Worm (Caenorhabditis elegans) whole organism, L4 larva: ENCODE results near the gene F11A5.13.

Experiments
- D1046.2 ChIP-seq: fragments of 200-800 bp; sonication (Bioruptor generic); IDR thresholded peaks from 2 replicates; pipeline ENCODE4 v1.3.6; 2022; ENCODE audit warnings: missing genetic modification characterization, missing compliant biosample characterization
- Y105C5A.15 ChIP-seq: fragments of 200-800 bp; sonication (Bioruptor generic); IDR thresholded peaks from 2 replicates; pipeline ENCODE4 v1.3.6; 2022; ENCODE audit warnings: missing genetic modification characterization, missing compliant biosample characterization
- aha-1 ChIP-seq: fragments of 150-350 bp; peaks from one replicate; lab custom pipeline; 2014; ENCODE audit warnings: missing biosample characterization, missing genetic modification characterization
- daf-12 ChIP-seq: fragments of 150-350 bp; optimal IDR thresholded peaks from 2 replicates; lab custom pipeline; 2014; ENCODE audit warnings: missing biosample characterization, missing genetic modification reagents, missing genetic modification characterization
- daf-19 ChIP-seq: fragments of 200-800 bp; sonication (Bioruptor generic); conservative IDR thresholded peaks from 2 replicates; pipeline ENCODE4 v1.3.6; 2022; ENCODE audit warnings: missing genetic modification characterization, missing compliant biosample characterization
- daf-8 ChIP-seq: fragments of 200-800 bp; sonication (Bioruptor generic); IDR thresholded peaks from 2 replicates; pipeline ENCODE4 v1.3.6; 2022; ENCODE audit warnings: missing genetic modification characterization, missing compliant biosample characterization
- dmd-6 ChIP-seq: fragments of 200-800 bp; sonication (Bioruptor generic); IDR thresholded peaks from 2 replicates; pipeline ENCODE4 v1.3.6; 2022; ENCODE audit warnings: missing genetic modification reagents, missing genetic modification characterization, missing compliant biosample characterization
- dmd-8 ChIP-seq: fragments of 200-800 bp; sonication (Bioruptor generic); IDR thresholded peaks from 2 replicates; pipeline ENCODE4 v1.3.6; 2022; ENCODE audit warnings: missing genetic modification characterization, missing compliant biosample characterization
- dpl-1 ChIP-seq: fragments of 150-350 bp; optimal IDR thresholded peaks from 2 replicates; lab custom pipeline; 2014; ENCODE audit warnings: missing biosample characterization, missing genetic modification reagents, missing genetic modification characterization
- duxl-1 ChIP-seq: sonication (generic microtip); optimal IDR thresholded peaks from 2 replicates; lab custom pipeline; 2016; ENCODE audit warnings: mild to moderate bottlenecking, missing genetic modification characterization, moderate library complexity, missing compliant biosample characterization; ENCODE audit not compliant: poor library complexity
- egl-27 ChIP-seq: sonication (generic microtip); optimal IDR thresholded peaks from 3 replicates; lab custom pipeline; 2017; ENCODE audit warnings: missing biosample characterization, missing genetic modification reagents, missing genetic modification characterization
- gei-8 ChIP-seq: fragments of 200-800 bp; sonication (Bioruptor generic); optimal IDR thresholded peaks from 2 replicates; lab custom pipeline; 2018; ENCODE audit warnings: mild to moderate bottlenecking, missing genetic modification characterization, missing compliant biosample characterization
- hlh-11 ChIP-seq: fragments of 200-800 bp; sonication (Bioruptor generic); optimal IDR thresholded peaks from 2 replicates; lab custom pipeline; 2018; ENCODE audit warnings: mild to moderate bottlenecking, missing genetic modification characterization, missing compliant biosample characterization
- hlh-30 ChIP-seq: sonication (generic microtip); optimal IDR thresholded peaks from 2 replicates; lab custom pipeline; 2017; ENCODE audit warnings: antibody characterized with exemption, mild to moderate bottlenecking, missing genetic modification characterization, missing compliant biosample characterization; ENCODE audit not compliant: insufficient read depth
- lir-3 ChIP-seq: sonication (generic microtip); optimal IDR thresholded peaks from 2 replicates; lab custom pipeline; 2016; ENCODE audit warnings: mild to moderate bottlenecking, missing genetic modification characterization, missing compliant biosample characterization
- madf-5 ChIP-seq, 2 experiments: fragments of 200-800 bp; sonication (Bioruptor generic); IDR thresholded peaks; 2 replicates each; pipeline ENCODE4 v1.3.6; 2022; ENCODE audit warnings: missing compliant biosample characterization in 2 of 2, missing genetic modification characterization in 2 of 2
- mdl-1 ChIP-seq, 2 experiments: fragments of 150-350 bp in 1 of 2; sonication (generic microtip) in 1 of 2; optimal IDR thresholded peaks; 2 replicates each; lab custom pipeline; 2014 to 2017; ENCODE audit warnings: missing biosample characterization in 2 of 2, missing genetic modification characterization in 2 of 2
- mes-2 ChIP-seq: sonication (generic microtip); optimal IDR thresholded peaks from 2 replicates; lab custom pipeline; 2016; ENCODE audit warnings: missing genotype, mild to moderate bottlenecking, missing genetic modification characterization, missing compliant biosample characterization; ENCODE audit not compliant: poor library complexity, severe bottlenecking
- mxl-2 ChIP-seq: fragments of 200-800 bp; sonication (Bioruptor generic); conservative IDR thresholded peaks from 2 replicates; pipeline ENCODE4 v1.3.6; 2022; ENCODE audit warnings: missing genetic modification reagents, missing genetic modification characterization, missing compliant biosample characterization
- nhr-102 ChIP-seq: sonication (generic microtip); optimal IDR thresholded peaks from 2 replicates; lab custom pipeline; 2016; ENCODE audit warnings: mild to moderate bottlenecking, missing genetic modification characterization, moderate library complexity, missing compliant biosample characterization
- nhr-111 ChIP-seq: fragments of 200-800 bp; sonication (Bioruptor generic); optimal IDR thresholded peaks from 2 replicates; lab custom pipeline; 2018; ENCODE audit warnings: mild to moderate bottlenecking, missing genetic modification characterization, missing compliant biosample characterization
- nhr-25 ChIP-seq: sonication (generic microtip); optimal IDR thresholded peaks from 2 replicates; lab custom pipeline; 2017; ENCODE audit warnings: missing genetic modification characterization, mild to moderate bottlenecking, missing compliant biosample characterization, antibody characterized with exemption, moderate library complexity, borderline replicate concordance; ENCODE audit not compliant: insufficient read depth
- nhr-28 ChIP-seq: fragments of 150-350 bp; optimal IDR thresholded peaks from 2 replicates; lab custom pipeline; 2014; ENCODE audit warnings: missing biosample characterization, missing genetic modification characterization
- nhr-48 ChIP-seq: sonication (generic microtip); optimal IDR thresholded peaks from 2 replicates; lab custom pipeline; 2016; ENCODE audit warnings: mild to moderate bottlenecking, missing genetic modification characterization, missing compliant biosample characterization
- pha-4 ChIP-seq, 2 experiments: fragments of 150-350 bp in 1 of 2; fragments of 200-800 bp in 1 of 2; sonication (Bioruptor generic) in 1 of 2; IDR thresholded peaks in 1 of 2; optimal IDR thresholded peaks in 1 of 2; 2 replicates each; pipeline versions ENCODE4 v1.3.6 to Lab custom; 2014 to 2022; ENCODE audit warnings: missing genetic modification characterization in 2 of 2, missing genetic modification reagents in 2 of 2, missing biosample characterization in 1 of 2, missing compliant biosample characterization in 1 of 2
- php-3 ChIP-seq: fragments of 200-800 bp; sonication (Bioruptor generic); IDR thresholded peaks from 2 replicates; pipeline ENCODE4 v1.3.6; 2022; ENCODE audit warnings: missing genetic modification reagents, missing genetic modification characterization, missing compliant biosample characterization
- set-16 ChIP-seq: fragments of 200-800 bp; sonication (Bioruptor generic); IDR thresholded peaks from 2 replicates; pipeline ENCODE4 v1.3.6; 2022; ENCODE audit warnings: missing genetic modification reagents, missing genetic modification characterization, missing compliant biosample characterization
- snpc-1.2 ChIP-seq: fragments of 200-800 bp; sonication (Bioruptor generic); IDR thresholded peaks from 2 replicates; pipeline ENCODE4 v1.3.6; 2022; ENCODE audit warnings: missing genetic modification reagents, missing genetic modification characterization, missing compliant biosample characterization
- spr-3 ChIP-seq: fragments of 200-800 bp; sonication (Bioruptor generic); optimal IDR thresholded peaks from 2 replicates; lab custom pipeline; 2018; ENCODE audit warnings: mild to moderate bottlenecking, missing genetic modification characterization, missing compliant biosample characterization
- tra-1 ChIP-seq: fragments of 200-800 bp; sonication (Bioruptor generic); IDR thresholded peaks from 2 replicates; pipeline ENCODE4 v1.3.6; 2022; ENCODE audit warnings: missing genetic modification reagents, missing genetic modification characterization, missing compliant biosample characterization
- unc-62 ChIP-seq, 3 experiments: fragments of 150-350 bp in 1 of 3; sonication (generic microtip); optimal IDR thresholded peaks in 2 of 3; peaks in 1 of 3; 1 replicate in 1 of 3; 2 replicates in 2 of 3; lab custom pipeline; 2014 to 2017; ENCODE audit warnings: missing biosample characterization in 3 of 3, missing genetic modification characterization in 3 of 3, missing genetic modification reagents in 3 of 3, missing genotype in 1 of 3
- zfp-2 ChIP-seq: sonication (generic microtip); optimal IDR thresholded peaks from 2 replicates; lab custom pipeline; 2016; ENCODE audit warnings: mild to moderate bottlenecking, missing genetic modification characterization, missing compliant biosample characterization
- zfp-3 ChIP-seq: fragments of 200-800 bp; sonication (Bioruptor generic); conservative IDR thresholded peaks from 2 replicates; pipeline ENCODE4 v1.3.6; 2022; ENCODE audit warnings: missing genetic modification reagents, missing genetic modification characterization, missing compliant biosample characterization
- ztf-11 ChIP-seq: fragments of 150-350 bp; optimal IDR thresholded peaks from 2 replicates; lab custom pipeline; 2014; ENCODE audit warnings: missing biosample characterization, missing genetic modification characterization

The F11A5.13 gene

DNA sequence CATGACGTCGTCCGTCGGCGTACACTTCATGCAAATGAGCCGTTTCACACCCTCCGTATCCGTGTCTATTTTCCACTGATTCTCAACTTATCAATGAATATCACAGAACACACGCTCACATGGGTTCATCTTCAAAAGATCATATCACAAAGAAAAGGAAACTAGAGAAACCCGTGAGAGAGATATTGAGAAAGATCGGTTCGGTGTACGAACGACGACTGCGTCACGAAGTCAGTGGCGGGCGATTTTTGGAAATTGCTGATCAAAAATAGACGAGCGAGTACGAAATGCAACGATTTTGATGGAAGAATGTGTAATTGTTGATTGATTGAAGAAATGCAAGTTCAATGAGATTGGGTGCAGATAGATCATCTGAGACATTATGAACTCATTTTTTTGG, 13.2 kb downstream of the F11A5.13 start:
- peak in 1 of 2 experiments; percentile 63 for TF ChIP-seq mdl-1 (tag; optimal IDR thresholded peaks at IDR 0.05; lab: Kevin White, UChicago)
- TF ChIP-seq madf-5 (GFP tag; IDR thresholded peaks at IDR 0.05; lab: Robert Waterston, UW), result no peak
- TF ChIP-seq hlh-11, result peak; percentile 65
- peak; percentile 70 for TF ChIP-seq nhr-28
- TF ChIP-seq tra-1, result 0 out of 2 replicates have a peak, but pooled peaks have one; percentile 29
- no peak for TF ChIP-seq duxl-1 (tag; lab: Kevin White, UChicago)
- TF ChIP-seq dmd-6, result peak; percentile 90
- no peak for TF ChIP-seq daf-19 (GFP tag; lab: Robert Waterston, UW)
- TF ChIP-seq nhr-25, result no peak
- TF ChIP-seq mes-2 (tag; lab: Kevin White, UChicago), result no peak
- peak; percentile 41 for TF ChIP-seq hlh-30
- no peak for TF ChIP-seq pha-4 (GFP tag; IDR thresholded peaks at IDR 0.05; lab: Robert Waterston, UW)
- no peak for TF ChIP-seq pha-4 (tag; optimal IDR thresholded peaks at IDR 0.05; lab: Kevin White, UChicago)
- TF ChIP-seq zfp-2 (tag; lab: Kevin White, UChicago), result no peak
- TF ChIP-seq unc-62 (GFP tag; optimal IDR thresholded peaks at IDR 0.05 in 1 of 2; lab: Kevin White, UChicago), result peak in 1 of 2 experiments; percentile 82
- no peak for TF ChIP-seq unc-62 (tag; optimal IDR thresholded peaks at IDR 0.05; lab: Kevin White, UChicago)
- TF ChIP-seq gei-8, result no peak
- peak; percentile 89 for TF ChIP-seq nhr-48 (tag; lab: Kevin White, UChicago)
- TF ChIP-seq Y105C5A.15, result no peak

DNA sequence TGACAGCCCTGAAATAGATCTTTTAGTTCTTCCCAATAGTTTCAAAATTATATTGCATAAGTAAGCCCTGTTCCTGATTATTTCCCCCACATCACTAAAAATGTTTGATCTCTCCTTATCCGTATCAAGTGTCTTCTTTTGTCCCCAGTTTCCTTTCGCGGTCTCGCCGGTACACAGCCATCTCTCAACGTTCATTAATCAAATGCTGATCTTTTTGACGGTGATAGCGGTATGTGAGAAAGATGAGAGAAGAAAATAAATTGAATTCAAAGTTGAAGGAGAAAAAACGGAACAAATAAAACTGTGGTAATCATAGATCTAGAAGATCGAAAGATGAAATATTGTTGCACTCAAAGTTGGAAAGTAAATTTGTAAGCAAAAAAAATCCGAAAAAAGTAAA, 14.8 kb downstream of the F11A5.13 start:
- TF ChIP-seq php-3 (GFP tag; lab: Robert Waterston, UW) (no peak), nhr-28 (peak; percentile 9), aha-1 (peak; percentile 8), unc-62 (GFP tag; optimal IDR thresholded peaks at IDR 0.05 in 1 of 2; lab: Kevin White, UChicago) (peak in 1 of 2 experiments; percentile 60), unc-62 (tag; optimal IDR thresholded peaks at IDR 0.05; lab: Kevin White, UChicago) (no peak)

DNA sequence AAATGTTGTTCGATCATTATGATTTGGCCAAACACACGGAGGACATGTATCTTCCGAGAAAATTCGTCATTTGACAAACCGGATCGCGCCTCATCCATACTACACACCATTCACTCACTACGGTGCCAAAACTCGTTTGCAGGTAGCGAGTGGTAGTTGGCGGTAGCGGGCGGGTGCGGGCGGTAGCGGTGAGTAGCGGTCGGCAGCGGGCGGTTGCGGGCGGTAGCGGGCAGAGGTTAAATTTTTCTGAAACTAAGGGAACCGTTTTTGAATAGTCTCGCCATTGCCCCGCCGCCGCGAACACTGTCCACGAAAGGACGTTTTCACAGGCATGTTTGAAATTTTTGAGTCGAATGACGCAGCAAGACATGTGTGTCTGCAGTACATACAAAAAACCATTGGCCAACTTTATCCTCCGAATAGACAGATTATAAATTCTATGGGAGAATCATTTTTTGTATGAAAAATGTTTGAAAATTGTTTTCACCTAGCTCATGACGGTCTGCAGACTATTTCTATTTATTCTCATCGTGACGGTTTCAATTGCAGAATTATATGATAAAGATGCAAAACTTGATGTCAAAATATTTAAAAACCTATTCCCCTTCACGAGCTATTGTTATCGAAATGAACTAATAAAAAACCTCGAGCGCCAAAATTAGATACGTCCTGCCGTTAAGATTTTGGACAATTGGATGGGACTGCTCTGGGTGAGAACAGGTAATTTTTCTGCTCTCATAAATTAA, 16.1 kb downstream of the F11A5.13 start, which contains the start of gene F11A5.16:
Gene F11A5.16 (plus strand): TSS at position 696 of the 746 bp plus-strand sequence.
- TF ChIP-seq set-16 (GFP tag; lab: Robert Waterston, UW), result peak; percentile 63
- TF ChIP-seq nhr-111 (GFP tag; lab: Kevin White, UChicago), result no peak

DNA sequence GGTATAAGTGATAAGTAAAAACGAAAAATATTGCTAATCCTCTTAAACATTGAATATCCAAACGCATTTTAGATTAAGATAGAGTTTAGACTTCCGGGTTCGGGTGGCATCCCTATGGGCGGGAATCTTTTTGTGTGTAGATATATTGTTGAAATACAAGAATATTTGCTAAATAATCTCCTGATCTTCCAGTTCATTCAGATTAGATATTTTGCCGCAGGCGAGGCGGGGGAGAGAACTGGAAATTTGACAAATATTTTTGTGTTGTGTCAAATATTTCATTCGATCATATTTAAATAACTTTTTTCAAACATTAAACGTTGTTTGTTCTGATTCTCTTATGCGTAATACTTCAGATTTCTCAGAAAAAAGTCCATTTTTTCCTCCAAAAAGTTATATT, 16.6 kb downstream of the F11A5.13 start, which contains the start of gene oac-15:
Gene oac-15 (minus strand): TSS at position 101 of the 400 bp plus-strand sequence.
- TF ChIP-seq mxl-2 (GFP tag; lab: Robert Waterston, UW) (no peak), madf-5 (GFP tag; IDR thresholded peaks at IDR 0.05; lab: Robert Waterston, UW) (no peak), D1046.2 (no peak), aha-1 (peak; percentile 80)
- TF ChIP-seq, all 104 proteins: peak for 1

DNA sequence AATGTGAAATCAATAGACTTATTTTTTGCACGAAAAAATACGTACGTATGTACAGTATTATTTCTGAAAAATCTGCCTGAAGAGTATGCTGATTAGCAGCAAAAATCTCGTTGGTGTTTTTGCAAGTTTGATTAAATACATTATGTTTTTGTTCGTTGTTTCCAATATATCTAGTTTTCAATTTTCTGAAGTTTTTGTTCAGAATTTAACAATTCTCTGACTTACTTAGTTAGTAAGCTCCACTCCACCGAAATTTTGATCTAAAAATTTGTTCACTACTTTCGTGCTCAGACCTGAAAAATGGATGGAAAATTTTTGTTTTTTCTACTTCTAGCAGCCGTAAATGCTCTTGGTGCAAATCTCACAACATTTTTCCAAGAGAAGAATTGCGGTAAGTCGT, 21.6 kb downstream of the F11A5.13 start, which contains the start of gene irld-26:
Gene irld-26 (plus strand): TSS at position 301 of the 400 bp plus-strand sequence.
- TF ChIP-seq set-16 (GFP tag; lab: Robert Waterston, UW), result no peak
- peak in 1 of 2 experiments; percentile 13 for TF ChIP-seq unc-62 (GFP tag; optimal IDR thresholded peaks at IDR 0.05 in 1 of 2; lab: Kevin White, UChicago)
- TF ChIP-seq unc-62 (tag; optimal IDR thresholded peaks at IDR 0.05; lab: Kevin White, UChicago), result no peak

DNA sequence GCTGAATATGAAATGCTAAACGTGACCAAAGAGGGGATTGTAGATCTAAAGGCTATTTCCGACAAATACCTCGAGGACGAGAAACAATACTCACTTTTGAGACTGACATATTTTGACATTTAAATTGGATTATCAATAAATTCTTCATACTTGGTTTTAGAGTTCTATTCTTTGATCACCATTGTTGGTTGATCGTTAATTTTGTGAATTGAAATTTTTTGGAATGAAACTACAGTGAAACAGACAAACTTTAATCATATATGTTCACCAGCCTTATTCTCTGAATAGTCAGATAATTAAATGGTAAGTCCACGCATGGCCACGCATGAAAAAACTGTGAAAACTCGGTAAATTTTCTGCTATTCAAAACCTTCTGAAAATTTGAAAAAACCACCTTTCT, 23.9 kb downstream of the F11A5.13 start, which contains the start of gene F11A5.18:
Gene F11A5.18 (plus strand): TSS at position 301 of the 400 bp plus-strand sequence.
- TF ChIP-seq lir-3 (tag; lab: Kevin White, UChicago), result no peak
- TF ChIP-seq daf-8 (GFP tag; lab: Robert Waterston, UW), result no peak
- no peak for TF ChIP-seq dmd-8 (GFP tag; lab: Robert Waterston, UW)
- TF ChIP-seq madf-5 (GFP tag; IDR thresholded peaks at IDR 0.05; lab: Robert Waterston, UW), result no peak
- TF ChIP-seq duxl-1 (tag; lab: Kevin White, UChicago), result no peak
- TF ChIP-seq nhr-102, result no peak
- no peak for TF ChIP-seq egl-27 (tag; lab: Kevin White, UChicago)
- TF ChIP-seq daf-12, result no peak
- TF ChIP-seq zfp-3 (GFP tag; lab: Robert Waterston, UW), result no peak
- TF ChIP-seq snpc-1.2, result no peak
- no peak for TF ChIP-seq spr-3
- TF ChIP-seq dpl-1 (GFP tag; lab: Kevin White, UChicago), result no peak
- TF ChIP-seq ztf-11 (tag; lab: Kevin White, UChicago), result no peak
